Worm (Caenorhabditis elegans) whole organism, early embryonic: Measurements from ENCODE around the gene srh-275.
"Not testable (repeated sequence)": the region's sequence is repeated elsewhere in the genome, so short reads cannot be mapped to it uniquely, and the experiment has no call there.

Experiments used
- B0310.2 ChIP-seq: sonication (generic microtip); optimal IDR thresholded peaks from 2 replicates; lab custom pipeline; 2016; ENCODE audit warnings: mild to moderate bottlenecking, missing genetic modification characterization, missing compliant biosample characterization
- F13C5.2 ChIP-seq: sonication (generic microtip); optimal IDR thresholded peaks from 2 replicates; lab custom pipeline; 2017; ENCODE audit warnings: mild to moderate bottlenecking, missing genetic modification characterization, inconsistent platforms, missing compliant biosample characterization
- aly-1 ChIP-seq: sonication (generic microtip); optimal IDR thresholded peaks from 2 replicates; lab custom pipeline; 2016; ENCODE audit warnings: missing genetic modification characterization, missing compliant biosample characterization
- ama-1 ChIP-seq: fragments of 150-350 bp; optimal IDR thresholded peaks from 2 replicates; lab custom pipeline; 2014
- ceh-13 ChIP-seq: fragments of 200-800 bp; sonication (Bioruptor generic); optimal IDR thresholded peaks from 2 replicates; lab custom pipeline; 2018; ENCODE audit warnings: mild to moderate bottlenecking, missing genetic modification characterization, missing compliant biosample characterization
- ceh-36 ChIP-seq: sonication (generic microtip); optimal IDR thresholded peaks from 2 replicates; lab custom pipeline; 2016; ENCODE audit warnings: missing genetic modification characterization, inconsistent platforms, missing compliant biosample characterization
- ets-7 ChIP-seq: sonication (generic microtip); optimal IDR thresholded peaks from 2 replicates; lab custom pipeline; 2016; ENCODE audit warnings: missing genotype, missing genetic modification characterization, missing compliant biosample characterization
- flt-1 ChIP-seq: fragments of 200-800 bp; sonication (Bioruptor generic); IDR thresholded peaks from 2 replicates; pipeline ENCODE4 v1.3.6; 2022; ENCODE audit warnings: missing genetic modification characterization, missing compliant biosample characterization
- hmbx-1 ChIP-seq: sonication (generic microtip); optimal IDR thresholded peaks from 2 replicates; lab custom pipeline; 2016; ENCODE audit warnings: mild to moderate bottlenecking, missing genetic modification characterization, missing compliant biosample characterization
- hmg-4 ChIP-seq: fragments of 200-800 bp; sonication (Bioruptor generic); optimal IDR thresholded peaks from 2 replicates; lab custom pipeline; 2018; ENCODE audit warnings: mild to moderate bottlenecking, missing genetic modification characterization, missing compliant biosample characterization
- hnd-1 ChIP-seq: sonication (generic microtip); optimal IDR thresholded peaks from 2 replicates; lab custom pipeline; 2016; ENCODE audit warnings: missing genetic modification characterization, missing compliant biosample characterization
- pes-1 ChIP-seq: fragments of 200-800 bp; sonication (Bioruptor generic); IDR thresholded peaks from 2 replicates; pipeline ENCODE4 v1.3.6; 2022; ENCODE audit warnings: missing genetic modification reagents, missing genetic modification characterization, missing compliant biosample characterization
- scrt-1 ChIP-seq: fragments of 200-800 bp; sonication (Bioruptor generic); IDR thresholded peaks from 2 replicates; pipeline ENCODE4 v1.3.6; 2022; ENCODE audit warnings: missing genetic modification characterization, missing compliant biosample characterization
- sea-1 ChIP-seq: fragments of 200-800 bp; sonication (Bioruptor generic); conservative IDR thresholded peaks from 2 replicates; pipeline ENCODE4 v1.3.6; 2022; ENCODE audit warnings: missing genetic modification characterization, missing compliant biosample characterization
- tbx-11 ChIP-seq: fragments of 200-800 bp; sonication (Bioruptor generic); IDR thresholded peaks from 2 replicates; pipeline ENCODE4 v1.3.6; 2022; ENCODE audit warnings: missing genetic modification characterization, missing compliant biosample characterization
- tbx-37 ChIP-seq: fragments of 200-800 bp; sonication (Bioruptor generic); conservative IDR thresholded peaks from 2 replicates; pipeline ENCODE4 v1.3.6; 2022; ENCODE audit warnings: missing genetic modification reagents, missing genetic modification characterization, missing compliant biosample characterization
- tra-4 ChIP-seq: sonication (generic microtip); optimal IDR thresholded peaks from 2 replicates; lab custom pipeline; 2017; ENCODE audit warnings: missing genetic modification characterization, missing compliant biosample characterization

The srh-275 gene

DNA sequence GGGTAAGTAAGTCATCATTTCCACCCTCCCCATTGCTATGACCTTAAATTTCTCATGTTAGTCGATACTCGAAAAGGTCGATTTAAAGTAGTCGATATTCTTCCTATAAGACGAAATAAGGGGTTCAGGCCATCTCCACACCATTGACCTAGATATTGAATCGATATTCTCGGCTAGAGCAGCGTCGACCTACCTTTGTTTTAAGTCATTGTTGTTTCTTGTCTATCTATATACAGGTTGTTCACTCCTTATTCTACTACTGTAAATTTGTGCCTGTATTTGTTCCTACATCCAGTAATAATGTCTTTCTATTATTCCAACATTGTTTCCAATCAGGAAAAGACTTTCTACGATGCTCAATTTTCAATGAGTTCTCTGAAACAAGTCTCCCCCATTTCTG lies 25.9 kb upstream of the srh-275 start, which contains the start of gene F10G2.4:
Gene F10G2.4 (plus strand): TSS at position 301 of the 400 bp plus-strand sequence.
- TF ChIP-seq sea-1 (GFP tag; lab: Robert Waterston, UW) (no peak), tbx-37 (GFP tag; lab: Robert Waterston, UW) (no peak), flt-1 (GFP tag; lab: Robert Waterston, UW) (no peak)

DNA sequence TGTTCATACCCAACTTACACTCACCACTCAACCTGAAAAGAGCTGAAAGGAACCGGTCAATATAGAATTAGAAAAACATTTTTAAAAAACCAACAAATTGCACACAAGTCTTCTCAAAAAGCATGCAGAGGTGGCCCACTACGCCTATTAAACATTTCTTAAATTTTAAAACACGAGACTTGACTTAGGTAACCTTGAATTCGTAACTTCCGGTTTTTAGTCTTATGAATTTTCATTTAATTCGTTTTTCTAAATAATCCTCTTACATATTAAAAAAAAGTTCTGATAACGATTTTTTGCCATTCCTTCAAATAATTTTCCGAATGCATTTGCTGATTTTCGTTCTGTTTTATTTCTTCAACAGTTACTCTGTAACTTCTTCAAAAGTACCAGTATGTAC lies 24.7 kb upstream of the srh-275 start, which contains the start of gene clec-7:
Gene clec-7 (plus strand): TSS at position 301 of the 400 bp plus-strand sequence.
- TF ChIP-seq hnd-1 (tag; lab: Kevin White, UChicago) = no peak
- TF ChIP-seq tbx-11 = no peak

DNA sequence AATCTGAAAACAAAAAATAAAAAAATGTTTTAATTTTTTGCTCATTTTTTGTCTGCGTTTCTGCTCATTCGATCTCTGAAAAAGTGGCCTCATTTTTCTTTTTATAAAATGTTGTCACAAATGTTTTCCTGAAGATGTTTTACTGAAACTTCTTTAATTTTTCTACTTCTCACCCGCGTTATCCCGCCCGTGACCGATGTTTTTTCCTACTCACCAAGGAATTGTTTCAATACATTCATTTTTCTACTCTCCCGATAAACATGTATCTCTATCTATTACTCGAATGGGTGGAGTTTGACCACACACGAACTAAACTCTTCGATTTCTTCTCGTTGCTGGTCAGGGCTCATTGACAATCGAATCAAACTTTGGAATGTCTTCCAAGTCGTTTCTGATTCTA lies 21.9 kb upstream of the srh-275 start, which contains the start of gene F10G2.2:
Gene F10G2.2 (plus strand): TSS at position 301 of the 400 bp plus-strand sequence.
- TF ChIP-seq ama-1 (lab: Kevin White, UChicago) (no peak), ets-7 (no peak), hnd-1 (tag; lab: Kevin White, UChicago) (no peak), tbx-11 (no peak), hmbx-1 (no peak), F13C5.2 (tag; lab: Kevin White, UChicago) (no peak), scrt-1 (GFP tag; lab: Robert Waterston, UW) (no peak), tbx-37 (GFP tag; lab: Robert Waterston, UW) (no peak), B0310.2 (tag; lab: Kevin White, UChicago) (no peak), flt-1 (GFP tag; lab: Robert Waterston, UW) (no peak), aly-1 (tag; lab: Kevin White, UChicago) (no peak), ceh-13 (GFP tag; lab: Kevin White, UChicago) (no peak), tra-4 (no peak), pes-1 (GFP tag; lab: Robert Waterston, UW) (no peak), ceh-36 (tag; lab: Kevin White, UChicago) (no peak)

DNA sequence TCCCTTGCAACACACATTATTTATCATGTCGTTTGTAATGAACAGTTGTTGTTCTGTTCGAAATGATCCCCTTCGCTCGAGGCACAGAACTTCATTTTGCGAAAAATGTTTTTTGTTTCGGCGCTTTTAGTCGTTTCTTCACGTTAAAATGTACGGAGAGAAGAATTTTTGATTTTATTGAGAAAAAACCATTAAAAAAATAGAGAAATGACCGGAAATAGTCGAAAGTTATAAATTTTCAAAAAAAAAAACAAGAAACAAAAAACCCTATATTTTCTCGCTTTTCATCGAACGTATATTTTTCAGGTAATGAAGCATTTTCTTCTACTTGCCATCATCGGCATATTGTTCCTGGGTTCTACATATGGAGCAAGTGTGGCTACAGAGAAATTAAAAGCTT lies 20.6 kb upstream of the srh-275 start, which contains the start of gene F10G2.1:
Gene F10G2.1 (plus strand): TSS at position 301 of the 400 bp plus-strand sequence.
- no peak for TF ChIP-seq pes-1 (GFP tag; lab: Robert Waterston, UW)
- no peak for TF ChIP-seq flt-1 (GFP tag; lab: Robert Waterston, UW)
- TF ChIP-seq scrt-1 (GFP tag; lab: Robert Waterston, UW) = no peak
- no peak for TF ChIP-seq F13C5.2 (tag; lab: Kevin White, UChicago)
- no peak for TF ChIP-seq ceh-36 (tag; lab: Kevin White, UChicago)
- TF ChIP-seq ceh-13 (GFP tag; lab: Kevin White, UChicago) = no peak
- no peak for TF ChIP-seq hmbx-1
- TF ChIP-seq ets-7 = no peak
- TF ChIP-seq tbx-11 = no peak
- TF ChIP-seq tra-4 = no peak
- TF ChIP-seq ama-1 (lab: Kevin White, UChicago) = no peak
- no peak for TF ChIP-seq hnd-1 (tag; lab: Kevin White, UChicago)
- TF ChIP-seq B0310.2 (tag; lab: Kevin White, UChicago) = no peak
- TF ChIP-seq tbx-37 (GFP tag; lab: Robert Waterston, UW) = no peak

- TF ChIP-seq scrt-1 (GFP tag; lab: Robert Waterston, UW); tra-4; sea-1 (GFP tag; lab: Robert Waterston, UW): not testable (repeated sequence)
Measured at ce11 chrV:7337218-7337617, 15.6 kb upstream of the srh-275 start, which contains the start of gene F10G2.7. F10G2.7 (minus strand) TSS chrV:7337318.

- no peak for TF ChIP-seq hmg-4 (GFP tag; lab: Kevin White, UChicago)
- TF ChIP-seq pes-1 (GFP tag; lab: Robert Waterston, UW) = no peak
- no peak for TF ChIP-seq scrt-1 (GFP tag; lab: Robert Waterston, UW)
- no peak for TF ChIP-seq ets-7
- TF ChIP-seq ceh-36 (tag; lab: Kevin White, UChicago) = no peak
- no peak for TF ChIP-seq hnd-1 (tag; lab: Kevin White, UChicago)
- no peak for TF ChIP-seq tbx-11
- TF ChIP-seq B0310.2 (tag; lab: Kevin White, UChicago) = no peak
Measured at ce11 chrV:7339831-7340230, 13.0 kb upstream of the srh-275 start, which contains the start of gene srh-187. srh-187 (minus strand) TSS chrV:7339931.

- TF ChIP-seq hmbx-1 = no peak
- no peak for TF ChIP-seq tbx-11
- no peak for TF ChIP-seq F13C5.2 (tag; lab: Kevin White, UChicago)
Measured at ce11 chrV:7341942-7342341, 10.9 kb upstream of the srh-275 start, which contains the start of the genes nhr-263 and nhr-148. nhr-263 (minus strand) TSS chrV:7342042. nhr-148 (plus strand) TSS chrV:7342156.

ce11 chrV:7343522-7343921 lies 9.3 kb upstream of the srh-275 start, which contains the start of gene srh-244:
srh-244 (plus strand) TSS chrV:7343822.
- TF ChIP-seq tra-4 = no peak
- no peak for TF ChIP-seq tbx-37 (GFP tag; lab: Robert Waterston, UW)
- no peak for TF ChIP-seq ama-1 (lab: Kevin White, UChicago)
- TF ChIP-seq pes-1 (GFP tag; lab: Robert Waterston, UW) = no peak

DNA sequence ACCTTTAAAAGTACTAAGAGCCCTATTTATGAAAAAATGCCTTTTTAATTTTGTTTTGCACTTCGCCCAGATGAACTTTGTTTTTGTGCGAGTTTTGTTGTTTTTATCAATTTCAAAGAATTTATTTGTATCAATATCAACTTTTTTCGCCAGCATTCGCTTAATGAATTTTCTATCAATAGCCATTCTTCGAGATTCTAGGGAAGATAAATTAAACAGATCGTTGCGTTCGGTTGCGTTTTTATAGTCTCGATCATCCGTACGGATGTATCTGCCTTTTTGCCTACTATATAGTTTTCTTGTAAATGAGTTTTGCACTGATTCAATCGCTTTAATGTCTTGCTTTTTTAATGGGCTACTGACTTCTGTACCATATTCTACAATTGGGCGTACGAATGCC lies 7.3 kb upstream of the srh-275 start, which contains the start of gene nhr-147:
Gene nhr-147 (plus strand): TSS at position 301 of the 400 bp plus-strand sequence.
- TF ChIP-seq F13C5.2 (tag; lab: Kevin White, UChicago); sea-1 (GFP tag; lab: Robert Waterston, UW); aly-1 (tag; lab: Kevin White, UChicago): not testable (repeated sequence)
